Fruit fly (Drosophila melanogaster): ENCODE data around the gene GCC185.

- TF ChIP-seq CG17385 (GFP tag; optimal IDR thresholded peaks at IDR 0.05) (no peak), dati (GFP tag; IDR thresholded peaks at IDR 0.05) (no peak), Antp (GFP tag; optimal IDR thresholded peaks at IDR 0.05) (no peak), CG11085 (GFP tag; IDR thresholded peaks at IDR 0.05) (no peak), CG12769 (tag; optimal IDR thresholded peaks at IDR 0.05) (no peak), CG4854 (GFP tag; optimal IDR thresholded peaks at IDR 0.05) (no peak), Blimp-1 (GFP tag; optimal IDR thresholded peaks at IDR 0.05) (no peak), CG17328 (GFP tag; IDR thresholded peaks at IDR 0.05) (no peak)
Measured at dm6 chr3R:11979879-11980571, 30.5 kb upstream of the GCC185 start, which contains the start of gene CG18547.

Measured in whole organism, embryonic.